Worm (Caenorhabditis elegans) whole organism, early embryonic: ENCODE results near the gene del-5.

ENCODE experiments used
- B0310.2 ChIP-seq: sonication (generic microtip); optimal IDR thresholded peaks from 2 replicates; lab custom pipeline; 2016; ENCODE audit warnings: mild to moderate bottlenecking, missing genetic modification characterization, missing compliant biosample characterization
- F13C5.2 ChIP-seq: sonication (generic microtip); optimal IDR thresholded peaks from 2 replicates; lab custom pipeline; 2017; ENCODE audit warnings: mild to moderate bottlenecking, missing genetic modification characterization, inconsistent platforms, missing compliant biosample characterization
- aly-1 ChIP-seq: sonication (generic microtip); optimal IDR thresholded peaks from 2 replicates; lab custom pipeline; 2016; ENCODE audit warnings: missing genetic modification characterization, missing compliant biosample characterization
- ama-1 ChIP-seq: fragments of 150-350 bp; optimal IDR thresholded peaks from 2 replicates; lab custom pipeline; 2014
- ceh-13 ChIP-seq: fragments of 200-800 bp; sonication (Bioruptor generic); optimal IDR thresholded peaks from 2 replicates; lab custom pipeline; 2018; ENCODE audit warnings: mild to moderate bottlenecking, missing genetic modification characterization, missing compliant biosample characterization
- ceh-36 ChIP-seq: sonication (generic microtip); optimal IDR thresholded peaks from 2 replicates; lab custom pipeline; 2016; ENCODE audit warnings: missing genetic modification characterization, inconsistent platforms, missing compliant biosample characterization
- ets-7 ChIP-seq: sonication (generic microtip); optimal IDR thresholded peaks from 2 replicates; lab custom pipeline; 2016; ENCODE audit warnings: missing genotype, missing genetic modification characterization, missing compliant biosample characterization
- flt-1 ChIP-seq: fragments of 200-800 bp; sonication (Bioruptor generic); IDR thresholded peaks from 2 replicates; pipeline ENCODE4 v1.3.6; 2022; ENCODE audit warnings: missing genetic modification characterization, missing compliant biosample characterization
- hmbx-1 ChIP-seq: sonication (generic microtip); optimal IDR thresholded peaks from 2 replicates; lab custom pipeline; 2016; ENCODE audit warnings: mild to moderate bottlenecking, missing genetic modification characterization, missing compliant biosample characterization
- hmg-4 ChIP-seq: fragments of 200-800 bp; sonication (Bioruptor generic); optimal IDR thresholded peaks from 2 replicates; lab custom pipeline; 2018; ENCODE audit warnings: mild to moderate bottlenecking, missing genetic modification characterization, missing compliant biosample characterization
- hnd-1 ChIP-seq: sonication (generic microtip); optimal IDR thresholded peaks from 2 replicates; lab custom pipeline; 2016; ENCODE audit warnings: missing genetic modification characterization, missing compliant biosample characterization
- pes-1 ChIP-seq: fragments of 200-800 bp; sonication (Bioruptor generic); IDR thresholded peaks from 2 replicates; pipeline ENCODE4 v1.3.6; 2022; ENCODE audit warnings: missing genetic modification reagents, missing genetic modification characterization, missing compliant biosample characterization
- scrt-1 ChIP-seq: fragments of 200-800 bp; sonication (Bioruptor generic); IDR thresholded peaks from 2 replicates; pipeline ENCODE4 v1.3.6; 2022; ENCODE audit warnings: missing genetic modification characterization, missing compliant biosample characterization
- sea-1 ChIP-seq: fragments of 200-800 bp; sonication (Bioruptor generic); conservative IDR thresholded peaks from 2 replicates; pipeline ENCODE4 v1.3.6; 2022; ENCODE audit warnings: missing genetic modification characterization, missing compliant biosample characterization
- tbx-11 ChIP-seq: fragments of 200-800 bp; sonication (Bioruptor generic); IDR thresholded peaks from 2 replicates; pipeline ENCODE4 v1.3.6; 2022; ENCODE audit warnings: missing genetic modification characterization, missing compliant biosample characterization
- tbx-37 ChIP-seq: fragments of 200-800 bp; sonication (Bioruptor generic); conservative IDR thresholded peaks from 2 replicates; pipeline ENCODE4 v1.3.6; 2022; ENCODE audit warnings: missing genetic modification reagents, missing genetic modification characterization, missing compliant biosample characterization
- tra-4 ChIP-seq: sonication (generic microtip); optimal IDR thresholded peaks from 2 replicates; lab custom pipeline; 2017; ENCODE audit warnings: missing genetic modification characterization, missing compliant biosample characterization

Gene del-5

DNA sequence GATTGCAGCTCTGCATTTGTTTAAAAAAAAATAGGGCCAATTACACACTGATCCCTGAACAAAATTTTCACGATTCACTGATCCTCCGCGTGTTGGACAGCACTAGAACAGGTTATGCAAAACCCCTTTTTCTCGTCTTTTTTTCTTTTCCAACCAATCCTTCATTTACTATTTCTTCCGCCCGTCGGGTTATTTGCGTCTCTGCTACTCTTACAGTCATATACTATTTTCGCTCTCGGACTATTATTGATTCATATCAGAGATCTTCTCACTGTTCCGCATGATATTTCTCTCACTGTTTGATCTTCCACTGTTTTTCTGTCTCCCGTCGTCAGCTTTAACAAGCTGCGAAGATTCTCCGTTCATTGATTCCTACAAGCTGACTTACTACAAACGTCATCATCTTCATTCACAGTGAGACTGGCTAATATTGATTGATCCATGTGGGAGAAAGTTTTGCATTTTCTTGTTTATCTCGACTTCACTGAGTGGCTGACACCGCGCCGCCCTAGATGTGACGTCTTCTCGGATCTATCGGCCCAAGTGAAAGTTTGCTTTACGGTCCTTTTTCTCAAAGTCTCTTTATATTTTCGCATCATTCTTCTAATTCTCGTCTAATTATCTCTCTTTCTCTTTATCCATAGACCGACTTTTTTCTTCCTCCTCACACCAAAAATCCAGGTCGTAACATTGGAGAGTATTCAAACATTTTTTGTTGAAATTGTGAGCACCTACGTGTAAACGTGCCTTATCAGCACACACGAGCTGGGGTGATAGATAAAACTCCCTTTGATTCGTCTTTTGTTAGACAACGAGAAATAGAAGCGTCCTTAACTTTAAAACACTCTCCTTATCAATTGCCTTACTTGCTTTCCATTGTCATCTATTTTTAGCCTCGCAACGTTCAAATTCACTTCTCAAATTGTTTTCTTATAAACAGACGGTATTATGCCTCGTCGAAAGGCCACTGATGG, 28.4 kb upstream of the del-5 start:
- TF ChIP-seq scrt-1 (no peak), ceh-13 (GFP tag; lab: Kevin White, UChicago) (no peak), hmbx-1 (tag; lab: Kevin White, UChicago) (no peak), ama-1 (lab: Kevin White, UChicago) (no peak)

DNA sequence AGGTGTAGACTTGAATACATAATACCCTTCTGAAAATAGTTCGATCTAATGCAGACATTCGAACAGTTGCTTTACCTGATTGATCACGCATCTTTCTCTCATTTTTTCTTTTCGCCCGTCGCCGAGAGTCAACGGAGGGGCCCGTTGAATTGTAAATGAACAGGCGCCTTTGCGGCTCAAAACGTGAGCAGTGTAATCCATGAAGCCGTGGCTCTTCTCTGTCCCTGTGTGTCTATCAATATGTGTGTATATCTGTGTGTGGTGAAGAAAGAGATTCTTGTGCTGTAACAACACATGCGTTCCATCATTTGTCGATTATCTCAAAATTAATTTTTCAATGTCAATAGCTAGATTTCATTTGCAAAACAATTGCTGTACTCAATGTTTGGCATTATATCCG, 27.6 kb upstream of the del-5 start:
- TF ChIP-seq scrt-1 (no peak), aly-1 (tag; lab: Kevin White, UChicago) (no peak), tbx-11 (GFP tag; lab: Robert Waterston, UW) (no peak), tra-4 (no peak), F13C5.2 (tag; lab: Kevin White, UChicago) (no peak), tbx-37 (GFP tag; lab: Robert Waterston, UW) (no peak), hmg-4 (GFP tag; lab: Kevin White, UChicago) (no peak), ceh-36 (tag; lab: Kevin White, UChicago) (no peak), ceh-13 (GFP tag; lab: Kevin White, UChicago) (no peak), sea-1 (GFP tag; lab: Robert Waterston, UW) (no peak), ets-7 (tag; lab: Kevin White, UChicago) (no peak), pes-1 (no peak), hmbx-1 (tag; lab: Kevin White, UChicago) (no peak), hnd-1 (tag; lab: Kevin White, UChicago) (no peak), ama-1 (lab: Kevin White, UChicago) (no peak), B0310.2 (tag; lab: Kevin White, UChicago) (no peak), flt-1 (GFP tag; lab: Robert Waterston, UW) (no peak)

DNA sequence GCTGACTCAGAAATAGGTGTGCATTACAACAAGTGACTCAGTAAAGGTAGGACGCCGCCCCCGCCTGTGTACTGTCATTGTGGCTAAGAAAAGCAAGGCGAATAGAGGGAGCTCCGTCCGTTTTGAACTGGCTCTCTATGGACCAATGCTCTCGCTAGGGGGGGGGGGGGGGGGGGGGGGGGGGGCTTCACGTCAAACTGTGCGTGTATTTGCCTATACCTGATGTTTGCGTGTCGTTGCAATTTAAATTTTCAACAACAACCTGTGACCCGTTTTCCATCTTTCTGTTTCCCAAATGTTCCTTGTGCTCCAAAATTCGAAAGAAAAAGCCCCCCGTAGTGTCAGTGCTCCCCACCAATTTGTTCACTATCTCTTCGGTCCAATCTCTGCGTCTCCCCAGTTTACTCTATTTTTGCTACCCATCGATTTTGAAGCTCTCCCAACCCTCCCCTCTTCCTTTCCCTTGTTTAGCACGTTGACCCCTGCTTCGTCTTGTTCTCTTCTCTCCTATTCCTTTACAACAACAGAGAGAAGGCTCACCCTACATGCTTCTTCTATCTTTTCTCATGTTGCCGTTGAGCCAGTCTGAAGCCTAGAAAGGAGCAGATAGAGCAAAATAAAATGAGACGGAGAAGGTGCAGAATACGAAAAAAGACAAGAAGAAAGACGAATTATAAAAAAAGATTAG, 26.6 kb upstream of the del-5 start:
- TF ChIP-seq pes-1, result 0 out of 2 replicates have a peak, but pooled peaks have one; percentile 4
- TF ChIP-seq ets-7 (tag; lab: Kevin White, UChicago), result no peak
- no peak for TF ChIP-seq ceh-13 (GFP tag; lab: Kevin White, UChicago)
- no peak for TF ChIP-seq B0310.2 (tag; lab: Kevin White, UChicago)
- peak; percentile 43 for TF ChIP-seq ama-1 (lab: Kevin White, UChicago)
- TF ChIP-seq F13C5.2 (tag; lab: Kevin White, UChicago), result peak; percentile 17
- TF ChIP-seq hmg-4 (GFP tag; lab: Kevin White, UChicago), result peak; percentile 67
- TF ChIP-seq tbx-11 (GFP tag; lab: Robert Waterston, UW), result no peak
- no peak for TF ChIP-seq tra-4
- no peak for TF ChIP-seq flt-1 (GFP tag; lab: Robert Waterston, UW)

DNA sequence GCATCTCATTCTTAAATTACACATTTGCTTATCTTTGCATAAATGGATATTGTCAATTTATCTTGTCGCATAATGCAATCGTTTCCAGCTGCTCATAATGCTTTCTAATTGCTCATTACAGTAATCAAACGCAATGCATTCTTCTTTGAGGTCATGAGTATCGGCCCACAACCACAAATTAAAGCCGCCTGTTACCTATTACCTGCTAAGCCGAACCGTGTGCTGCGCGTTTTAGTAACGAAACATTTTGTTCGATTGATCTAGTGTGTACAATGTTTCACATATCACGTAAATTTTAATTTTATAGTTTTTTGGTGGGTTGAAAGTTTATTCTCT, 25.9 kb upstream of the del-5 start:
- no peak for TF ChIP-seq ceh-36 (tag; lab: Kevin White, UChicago)
- no peak for TF ChIP-seq hnd-1 (tag; lab: Kevin White, UChicago)
- no peak for TF ChIP-seq scrt-1
- no peak for TF ChIP-seq tra-4
- no peak for TF ChIP-seq F13C5.2 (tag; lab: Kevin White, UChicago)
- no peak for TF ChIP-seq ceh-13 (GFP tag; lab: Kevin White, UChicago)
- TF ChIP-seq flt-1 (GFP tag; lab: Robert Waterston, UW), result no peak
- TF ChIP-seq sea-1 (GFP tag; lab: Robert Waterston, UW), result no peak
- TF ChIP-seq hmbx-1 (tag; lab: Kevin White, UChicago), result no peak
- TF ChIP-seq hmg-4 (GFP tag; lab: Kevin White, UChicago), result no peak
- no peak for TF ChIP-seq B0310.2 (tag; lab: Kevin White, UChicago)
- TF ChIP-seq ama-1 (lab: Kevin White, UChicago), result no peak
- TF ChIP-seq ets-7 (tag; lab: Kevin White, UChicago), result no peak
- TF ChIP-seq tbx-11 (GFP tag; lab: Robert Waterston, UW), result no peak
- no peak for TF ChIP-seq aly-1 (tag; lab: Kevin White, UChicago)

DNA sequence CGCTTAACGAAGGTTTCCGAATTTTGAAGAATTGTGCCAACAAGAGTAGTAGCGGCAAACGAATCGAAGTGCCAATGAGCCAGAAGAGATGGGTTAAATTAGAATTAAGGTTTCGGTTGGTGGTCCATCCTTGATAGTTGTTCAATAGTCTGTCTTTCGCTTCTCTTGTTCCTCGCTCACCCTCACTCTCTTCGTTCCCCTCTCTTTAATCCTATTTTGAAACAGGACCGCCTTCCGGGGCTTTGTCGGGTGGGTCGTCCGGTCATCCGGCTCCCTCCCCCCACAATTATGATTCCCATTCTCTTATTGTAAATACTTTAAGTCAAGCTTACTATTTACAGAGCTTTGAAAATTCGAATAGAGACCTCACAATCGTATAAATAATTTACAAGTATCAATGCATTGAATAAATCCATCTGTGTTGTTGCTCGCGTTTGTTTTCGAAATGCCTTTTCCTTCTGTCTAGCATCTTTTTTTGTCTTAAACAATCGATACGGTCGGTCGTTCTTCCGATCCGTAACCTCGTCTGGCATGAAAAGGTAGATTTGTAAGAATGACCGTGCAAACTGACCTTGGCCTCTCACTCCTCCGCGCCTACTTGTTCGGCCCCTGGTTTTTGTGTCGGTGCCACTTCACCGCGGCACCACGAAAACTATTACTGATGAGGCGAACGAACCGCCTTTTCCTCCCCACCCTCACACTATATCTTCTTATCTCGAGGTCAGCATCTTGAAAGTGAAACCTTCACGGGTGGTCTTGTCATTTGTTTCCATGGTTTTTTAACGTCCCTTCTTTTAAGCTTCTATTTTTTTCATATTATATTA, 25.4 kb upstream of the del-5 start:
- TF ChIP-seq ceh-36 (tag; lab: Kevin White, UChicago) (no peak), sea-1 (GFP tag; lab: Robert Waterston, UW) (no peak), ama-1 (lab: Kevin White, UChicago) (no peak), flt-1 (GFP tag; lab: Robert Waterston, UW) (no peak), B0310.2 (tag; lab: Kevin White, UChicago) (no peak)

DNA sequence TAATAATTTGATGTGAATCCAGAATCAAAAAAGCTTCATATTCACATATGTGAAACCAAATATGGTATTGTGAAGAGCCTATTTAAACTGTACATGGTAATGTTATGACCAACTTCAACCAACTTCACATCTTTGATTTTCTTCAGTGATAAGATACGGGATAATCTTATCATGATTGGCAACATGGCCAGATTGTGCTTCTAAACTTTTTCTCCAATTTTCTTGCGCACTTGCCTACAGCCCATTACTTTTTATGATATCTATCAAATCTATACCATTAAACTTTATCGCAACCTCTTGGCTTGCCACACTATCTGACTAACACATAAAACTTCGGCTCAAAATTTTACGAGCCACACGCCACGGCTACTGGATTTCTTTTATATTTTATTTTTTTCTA, 24.4 kb upstream of the del-5 start:
- TF ChIP-seq hnd-1 (tag; lab: Kevin White, UChicago) (no peak), hmbx-1 (tag; lab: Kevin White, UChicago) (no peak), tbx-37 (GFP tag; lab: Robert Waterston, UW) (no peak), F13C5.2 (tag; lab: Kevin White, UChicago) (no peak), tbx-11 (GFP tag; lab: Robert Waterston, UW) (no peak), aly-1 (tag; lab: Kevin White, UChicago) (no peak), tra-4 (no peak), ceh-13 (GFP tag; lab: Kevin White, UChicago) (no peak), ceh-36 (tag; lab: Kevin White, UChicago) (no peak), sea-1 (GFP tag; lab: Robert Waterston, UW) (no peak), hmg-4 (GFP tag; lab: Kevin White, UChicago) (no peak), ama-1 (lab: Kevin White, UChicago) (no peak), ets-7 (tag; lab: Kevin White, UChicago) (no peak), B0310.2 (tag; lab: Kevin White, UChicago) (no peak), flt-1 (GFP tag; lab: Robert Waterston, UW) (no peak), scrt-1 (no peak)
